Worm (Caenorhabditis elegans) whole organism, young adult: ENCODE data around the gene tag-329.

Experiments
- B0019.2 ChIP-seq: fragments of 200-800 bp; sonication (Bioruptor generic); conservative IDR thresholded peaks from 2 replicates; pipeline ENCODE4 v1.3.6; 2022; ENCODE audit warnings: missing genetic modification reagents, missing genetic modification characterization, missing compliant biosample characterization
- C06A6.2 ChIP-seq: fragments of 200-800 bp; sonication (Bioruptor generic); conservative IDR thresholded peaks from 2 replicates; pipeline ENCODE4 v1.3.6; 2022; ENCODE audit warnings: missing genetic modification characterization, missing compliant biosample characterization
- F22D6.2 ChIP-seq: sonication (generic microtip); optimal IDR thresholded peaks from 2 replicates; lab custom pipeline; 2016; ENCODE audit warnings: mild to moderate bottlenecking, missing genetic modification characterization, missing compliant biosample characterization
- Y67H2A.10 ChIP-seq: fragments of 200-800 bp; sonication (Bioruptor generic); conservative IDR thresholded peaks from 2 replicates; pipeline ENCODE4 v1.3.6; 2022; ENCODE audit warnings: missing genetic modification reagents, missing genetic modification characterization, missing compliant biosample characterization
- ama-1 ChIP-seq, 3 experiments: fragments of 150-350 bp in 1 of 3; sonication (generic microtip) in 2 of 3; optimal IDR thresholded peaks; 2 replicates each; lab custom pipeline; 2014 to 2018; ENCODE audit warnings: missing biosample characterization in 2 of 3, missing genetic modification characterization in 2 of 3, missing genetic modification reagents in 2 of 3
- cebp-1 ChIP-seq, 2 experiments: fragments of 200-800 bp in 1 of 2; sonication (Bioruptor generic) in 1 of 2; sonication (generic microtip) in 1 of 2; IDR thresholded peaks in 1 of 2; optimal IDR thresholded peaks in 1 of 2; 2 replicates each; pipeline versions ENCODE4 v1.3.6 to Lab custom; 2017 to 2022; ENCODE audit warnings: missing compliant biosample characterization in 2 of 2, missing genetic modification characterization in 2 of 2, mild to moderate bottlenecking in 1 of 2, missing genetic modification reagents in 1 of 2, moderate library complexity in 1 of 2
- ceh-91 ChIP-seq: fragments of 200-800 bp; sonication (Bioruptor generic); IDR thresholded peaks from 2 replicates; pipeline ENCODE4 v1.3.6; 2022; ENCODE audit warnings: missing genetic modification reagents, missing genetic modification characterization, missing compliant biosample characterization
- him-1 ChIP-seq: sonication (generic microtip); optimal IDR thresholded peaks from 2 replicates; lab custom pipeline; 2016; ENCODE audit warnings: missing genotype, missing genetic modification reagents, missing genetic modification characterization, missing compliant biosample characterization
- let-607 ChIP-seq, 2 experiments: fragments of 200-800 bp in 1 of 2; sonication (Bioruptor generic) in 1 of 2; sonication (generic microtip) in 1 of 2; optimal IDR thresholded peaks; 2 replicates each; lab custom pipeline; 2016 to 2018; ENCODE audit warnings: mild to moderate bottlenecking in 2 of 2, missing compliant biosample characterization in 2 of 2, missing genetic modification characterization in 2 of 2, moderate library complexity in 2 of 2, missing genotype in 1 of 2
- madf-8 ChIP-seq: fragments of 200-800 bp; sonication (Bioruptor generic); conservative IDR thresholded peaks from 2 replicates; pipeline ENCODE4 v1.3.6; 2022; ENCODE audit warnings: missing genetic modification reagents, missing genetic modification characterization, missing compliant biosample characterization
- sptf-2 ChIP-seq: fragments of 200-800 bp; sonication (Bioruptor generic); optimal IDR thresholded peaks from 2 replicates; lab custom pipeline; 2018; ENCODE audit warnings: mild to moderate bottlenecking, missing genetic modification characterization, missing compliant biosample characterization
- xnd-1 ChIP-seq: sonication (generic microtip); optimal IDR thresholded peaks from 2 replicates; lab custom pipeline; 2016; ENCODE audit warnings: missing genotype, missing genetic modification reagents, missing genetic modification characterization, missing compliant biosample characterization
- ztf-25 ChIP-seq: fragments of 200-800 bp; sonication (Bioruptor generic); IDR thresholded peaks from 2 replicates; pipeline ENCODE4 v1.3.6; 2022; ENCODE audit warnings: missing genetic modification reagents, missing genetic modification characterization, missing compliant biosample characterization

DNA sequence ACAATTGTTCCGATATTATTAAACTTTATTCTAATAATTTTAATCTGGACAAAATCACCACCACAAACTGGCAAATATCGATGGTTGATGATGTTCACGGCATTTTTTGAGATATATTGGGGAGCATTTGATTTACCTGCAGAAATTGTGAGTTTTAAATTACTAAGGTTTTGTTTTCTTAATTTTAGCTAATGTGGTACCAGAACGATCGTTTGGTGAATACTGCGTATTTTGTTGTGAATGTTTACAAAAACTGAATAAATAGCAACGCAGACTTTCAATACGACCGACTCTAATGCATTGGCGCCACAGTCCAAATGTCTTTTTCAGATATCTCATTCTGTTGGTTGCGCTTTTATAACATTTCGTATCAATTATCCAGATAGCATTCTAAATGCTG, 13.0 kb upstream of the tag-329 start:
- TF ChIP-seq cebp-1 (GFP tag; IDR thresholded peaks at IDR 0.05; lab: Robert Waterston, UW) (no peak), cebp-1 (tag; optimal IDR thresholded peaks at IDR 0.05; lab: Kevin White, UChicago) (no peak), xnd-1 (no peak), C06A6.2 (GFP tag; lab: Robert Waterston, UW) (no peak), him-1 (no peak), ceh-91 (GFP tag; lab: Robert Waterston, UW) (no peak), madf-8 (no peak), Y67H2A.10 (GFP tag; lab: Robert Waterston, UW) (no peak), ama-1 (optimal IDR thresholded peaks at IDR 0.05; lab: Kevin White, UChicago) (no peak), ama-1 (GFP tag; optimal IDR thresholded peaks at IDR 0.05; lab: Kevin White, UChicago) (no peak), ztf-25 (GFP tag; lab: Robert Waterston, UW) (no peak), B0019.2 (GFP tag; lab: Robert Waterston, UW) (no peak), let-607 (tag; optimal IDR thresholded peaks at IDR 0.05; lab: Kevin White, UChicago) (no peak), sptf-2 (GFP tag; lab: Kevin White, UChicago) (no peak), F22D6.2 (no peak)
